Worm (Caenorhabditis elegans) whole organism, young adult: ENCODE data around the gene K09D9.3.

Experiments used
- F57C9.4 ChIP-seq: sonication (generic microtip); optimal IDR thresholded peaks from 2 replicates; lab custom pipeline; 2017; ENCODE audit warnings: mild to moderate bottlenecking, missing genetic modification characterization, missing compliant biosample characterization
- him-1 ChIP-seq: sonication (generic microtip); optimal IDR thresholded peaks from 2 replicates; lab custom pipeline; 2016; ENCODE audit warnings: missing genotype, missing genetic modification reagents, missing genetic modification characterization, missing compliant biosample characterization
- lin-26 ChIP-seq: fragments of 200-800 bp; sonication (Bioruptor generic); IDR thresholded peaks from 2 replicates; pipeline ENCODE4 v1.3.6; 2022; ENCODE audit warnings: missing genetic modification reagents, missing genetic modification characterization, missing compliant biosample characterization
- lin-40 ChIP-seq: sonication (generic microtip); optimal IDR thresholded peaks from 2 replicates; lab custom pipeline; 2016; ENCODE audit warnings: missing genetic modification characterization, mild to moderate bottlenecking, missing compliant biosample characterization, missing genotype, missing genetic modification reagents
- mes-4 ChIP-seq: sonication (generic microtip); optimal IDR thresholded peaks from 2 replicates; lab custom pipeline; 2016; ENCODE audit warnings: missing genotype, missing genetic modification characterization, missing compliant biosample characterization
- rcor-1 ChIP-seq: fragments of 200-800 bp; sonication (Bioruptor generic); IDR thresholded peaks from 2 replicates; pipeline ENCODE4 v1.3.6; 2022; ENCODE audit warnings: missing genetic modification reagents, missing genetic modification characterization, missing compliant biosample characterization
- snpc-3.4 ChIP-seq: sonication (generic microtip); optimal IDR thresholded peaks from 2 replicates; lab custom pipeline; 2017; ENCODE audit warnings: missing genetic modification characterization, mild to moderate bottlenecking, missing compliant biosample characterization, antibody characterized with exemption, moderate library complexity, missing genotype, missing genetic modification reagents
- ztf-22 ChIP-seq: fragments of 200-800 bp; sonication (Bioruptor generic); optimal IDR thresholded peaks from 2 replicates; lab custom pipeline; 2018; ENCODE audit warnings: mild to moderate bottlenecking, missing genetic modification characterization, moderate library complexity, missing compliant biosample characterization
- ztf-26 ChIP-seq: sonication (generic microtip); optimal IDR thresholded peaks from 2 replicates; lab custom pipeline; 2017; ENCODE audit warnings: missing genetic modification characterization, missing compliant biosample characterization

DNA sequence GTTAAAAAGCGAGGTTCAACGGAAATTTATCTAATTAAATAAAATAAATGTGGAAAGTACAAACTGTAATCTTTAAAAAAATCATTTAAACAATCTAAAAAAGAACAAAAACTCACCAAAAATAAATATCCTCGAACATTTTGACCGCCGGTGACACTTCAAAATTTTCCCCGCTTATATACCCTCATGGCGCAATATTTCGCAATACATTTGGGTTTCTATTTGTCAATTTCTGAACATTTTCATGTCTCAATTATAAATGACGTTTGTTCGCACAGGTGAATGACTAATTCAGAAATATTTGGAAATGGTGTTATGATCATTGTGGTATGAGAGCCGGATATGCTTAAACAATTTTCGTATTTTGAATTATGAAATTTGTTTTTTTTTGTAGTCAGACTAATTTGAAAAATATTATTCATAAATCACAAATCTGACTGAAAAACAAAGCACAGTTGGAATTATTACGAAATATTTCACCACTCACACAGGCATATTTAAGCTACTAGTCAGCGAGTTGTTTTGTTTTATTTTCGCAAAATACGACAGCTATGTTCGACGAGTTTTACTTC is 22.7 kb downstream of the K09D9.3 start, which contains the start of the genes C49G7.10 and irg-2:
- TF ChIP-seq lin-26 (GFP tag; lab: Robert Waterston, UW) (no peak), F57C9.4 (tag; lab: Kevin White, UChicago) (no peak), ztf-22 (no peak), lin-40 (tag; lab: Kevin White, UChicago) (no peak), snpc-3.4 (tag; lab: Kevin White, UChicago) (no peak), mes-4 (tag; lab: Kevin White, UChicago) (no peak), ztf-26 (tag; lab: Kevin White, UChicago) (no peak), him-1 (no peak), rcor-1 (GFP tag; lab: Robert Waterston, UW) (no peak)
